Fruit fly (Drosophila melanogaster) whole organism, wandering third instar larva: Measurements from ENCODE around the gene nol.

Experiments used
- Dfd ChIP-seq: fragments of >200 bp; optimal IDR thresholded peaks from 2 replicates; lab custom pipeline; 2017; ENCODE audit warnings: missing biosample characterization, missing genetic modification characterization
- HLH106 ChIP-seq: fragments of 200-800 bp; optimal IDR thresholded peaks from 3 replicates; lab custom pipeline; 2019; ENCODE audit warnings: missing biosample characterization, mild to moderate bottlenecking, missing genetic modification characterization, moderate library complexity
- Myc ChIP-seq: fragments of >200 bp; optimal IDR thresholded peaks from 2 replicates; lab custom pipeline; 2017
- OdsH ChIP-seq: fragments of 200-800 bp; sonication (Bioruptor generic); optimal IDR thresholded peaks from 2 replicates; lab custom pipeline; 2016; ENCODE audit warnings: missing biosample characterization, mild to moderate bottlenecking, missing genetic modification characterization
- ey ChIP-seq: fragments of 200-800 bp; sonication (Bioruptor generic); optimal IDR thresholded peaks from 2 replicates; lab custom pipeline; 2016; ENCODE audit warnings: missing biosample characterization, missing genetic modification characterization
- psq ChIP-seq: fragments of 200-800 bp; sonication (Bioruptor generic); optimal IDR thresholded peaks from 3 replicates; lab custom pipeline; 2017; ENCODE audit warnings: missing biosample characterization, mild to moderate bottlenecking, missing genetic modification characterization, moderate library complexity
- usp ChIP-seq: fragments of >200 bp; optimal IDR thresholded peaks from 2 replicates; lab custom pipeline; 2017; ENCODE audit warnings: missing biosample characterization, missing genetic modification characterization

dm6 chr3L:11103773-11104172, 26.9 kb upstream of the nol start, which contains the start of gene CG32071:
- TF ChIP-seq Dfd (no peak), usp (GFP tag; lab: Kevin White, UChicago) (no peak), ey (GFP tag; lab: Kevin White, UChicago) (no peak), Myc (lab: Kevin White, UChicago) (no peak), OdsH (GFP tag; lab: Kevin White, UChicago) (no peak), HLH106 (tag; lab: Kevin White, UChicago) (no peak), psq (GFP tag; lab: Kevin White, UChicago) (no peak)
